Fruit fly (Drosophila melanogaster): Measurements from ENCODE around the gene Bace.

DNA sequence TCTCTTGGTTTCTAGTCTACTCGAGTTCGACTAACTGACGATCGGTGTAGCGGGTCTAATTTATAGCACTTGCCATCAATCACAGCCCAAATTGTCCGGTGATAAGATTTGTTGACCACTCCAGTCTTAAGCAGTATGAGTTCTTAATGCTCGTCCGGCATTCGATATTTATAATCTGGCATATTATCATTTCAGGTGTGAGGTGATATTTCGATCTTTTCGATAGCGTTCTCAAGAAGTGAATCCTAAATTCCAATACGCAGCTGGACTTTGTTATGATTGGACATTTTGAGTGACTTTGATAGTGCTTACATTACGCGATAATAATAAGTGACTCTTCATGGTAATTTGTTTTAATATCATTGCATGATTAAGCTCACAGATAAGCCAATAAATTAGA, at the start of gene Bace:
- no peak for TF ChIP-seq HLH106 (tag; optimal IDR thresholded peaks at IDR 0.05)
- TF ChIP-seq CG32264 (GFP tag; optimal IDR thresholded peaks at IDR 0.05), result no peak
- TF ChIP-seq pan (optimal IDR thresholded peaks at IDR 0.05), result no peak
- TF ChIP-seq psq (GFP tag; optimal IDR thresholded peaks at IDR 0.05), result no peak
- no peak for TF ChIP-seq h (GFP tag; optimal IDR thresholded peaks at IDR 0.05)
- no peak for TF ChIP-seq Vsx2 (GFP tag; optimal IDR thresholded peaks at IDR 0.05; ENCODE audit: partially characterized antibody)
- no peak for TF ChIP-seq Hr83 (GFP tag; optimal IDR thresholded peaks at IDR 0.05; ENCODE audit: poor library complexity, severe bottlenecking)
- no peak for TF ChIP-seq CG9705 (GFP tag; optimal IDR thresholded peaks at IDR 0.05)
- TF ChIP-seq lola (GFP tag; optimal IDR thresholded peaks at IDR 0.05), result no peak
- no peak for TF ChIP-seq br (GFP tag; optimal IDR thresholded peaks at IDR 0.05)

Data from whole organism, wandering third instar larva.